Worm (Caenorhabditis elegans) whole organism, young adult: ENCODE measurements around the gene hira-1.

ENCODE experiments used
- F52B5.7 ChIP-seq: sonication (generic microtip); optimal IDR thresholded peaks from 2 replicates; lab custom pipeline; 2016; ENCODE audit warnings: mild to moderate bottlenecking, missing genetic modification characterization, missing compliant biosample characterization
- efl-1 ChIP-seq: fragments of 150-350 bp; optimal IDR thresholded peaks from 2 replicates; lab custom pipeline; 2014; ENCODE audit warnings: missing biosample characterization, missing genetic modification reagents, missing genetic modification characterization
- lag-1 ChIP-seq: fragments of 200-800 bp; sonication (Bioruptor generic); IDR thresholded peaks from 2 replicates; pipeline ENCODE4 v1.3.6; 2022; ENCODE audit warnings: missing genetic modification reagents, missing genetic modification characterization, missing compliant biosample characterization
- madf-8 ChIP-seq: fragments of 200-800 bp; sonication (Bioruptor generic); conservative IDR thresholded peaks from 2 replicates; pipeline ENCODE4 v1.3.6; 2022; ENCODE audit warnings: missing genetic modification reagents, missing genetic modification characterization, missing compliant biosample characterization
- nfyb-1 ChIP-seq: fragments of 200-800 bp; sonication (Bioruptor generic); IDR thresholded peaks from 2 replicates; pipeline ENCODE4 v1.3.6; 2022; ENCODE audit warnings: missing genetic modification reagents, missing genetic modification characterization, missing compliant biosample characterization
- sea-2 ChIP-seq: fragments of 200-800 bp; sonication (Bioruptor generic); IDR thresholded peaks from 2 replicates; pipeline ENCODE4 v1.3.6; 2022; ENCODE audit warnings: missing genetic modification characterization, missing compliant biosample characterization
- snpc-4 ChIP-seq, 5 experiments: fragments of 150-350 bp in 1 of 5; sonication (generic microtip) in 4 of 5; optimal IDR thresholded peaks; 2 replicates each; lab custom pipeline; 2014 to 2018; ENCODE audit warnings: missing genetic modification characterization in 5 of 5, missing biosample characterization in 3 of 5, antibody characterized with exemption in 2 of 5, mild to moderate bottlenecking in 2 of 5, missing compliant biosample characterization in 2 of 5, missing genotype in 2 of 5, moderate library complexity in 2 of 5, missing genetic modification reagents in 1 of 5

DNA sequence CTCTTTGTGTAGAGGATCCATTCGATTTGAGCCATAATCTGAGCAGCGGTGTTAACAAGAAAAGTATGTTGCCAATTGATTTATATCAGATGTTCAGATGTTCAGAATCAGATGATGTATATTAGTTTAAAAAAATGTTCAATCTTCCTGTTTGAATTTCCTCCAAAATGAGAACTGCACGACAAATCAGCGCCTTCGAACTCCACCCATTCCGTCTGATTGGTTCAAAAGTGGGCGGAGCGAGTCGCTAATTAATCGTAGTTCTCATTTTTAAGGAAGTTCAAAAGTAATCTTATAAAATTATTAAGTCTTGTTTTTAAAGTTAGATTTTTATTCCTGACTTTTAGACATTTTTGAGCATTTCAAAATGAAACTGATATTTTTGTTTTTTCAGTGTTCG is 11.8 kb upstream of the hira-1 start:
- TF ChIP-seq nfyb-1 (GFP tag; lab: Robert Waterston, UW) (no peak), snpc-4 (GFP tag; optimal IDR thresholded peaks at IDR 0.05; lab: Kevin White, UChicago) (no peak), snpc-4 (tag; optimal IDR thresholded peaks at IDR 0.05; lab: Kevin White, UChicago) (no peak), madf-8 (GFP tag; lab: Robert Waterston, UW) (no peak), efl-1 (no peak), lag-1 (no peak), F52B5.7 (tag; lab: Kevin White, UChicago) (no peak), sea-2 (GFP tag; lab: Robert Waterston, UW) (no peak)
